Fruit fly (Drosophila melanogaster): ENCODE results near the gene CG11436.

Gene CG11436

DNA sequence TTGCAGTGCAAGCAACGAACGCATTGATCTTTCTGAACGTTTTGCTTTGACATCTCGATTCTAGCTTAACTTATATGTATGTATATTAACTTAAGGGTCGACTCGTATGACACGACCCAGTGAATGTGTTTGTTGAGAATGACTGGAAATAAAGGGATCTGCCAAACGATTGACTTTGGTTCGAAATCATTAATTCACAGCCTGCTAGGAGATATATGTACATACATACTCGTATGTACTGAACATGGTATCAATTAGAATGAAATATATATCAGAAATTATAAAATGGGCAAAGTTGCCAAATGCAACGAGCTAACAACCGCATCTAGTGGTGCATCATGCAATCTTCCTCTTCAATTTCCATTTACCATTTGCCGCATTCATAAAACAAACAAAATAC is 20.2 kb upstream of the CG11436 start, which contains the start of gene CG12684:
TSS of gene CG12684 (minus strand) at position 101 of the 400 bp plus-strand sequence.
- TF ChIP-seq CG31627 (GFP tag; optimal IDR thresholded peaks at IDR 0.05) (no peak), CG8632 (GFP tag; optimal IDR thresholded peaks at IDR 0.05) (no peak), esn (GFP tag; optimal IDR thresholded peaks at IDR 0.05) (no peak), CG9139 (GFP tag; optimal IDR thresholded peaks at IDR 0.05) (no peak), CG11762 (GFP tag; optimal IDR thresholded peaks at IDR 0.05; ENCODE audit: insufficient read depth) (no peak), CG11902 (GFP tag; optimal IDR thresholded peaks at IDR 0.05) (no peak), CG3919 (GFP tag; optimal IDR thresholded peaks at IDR 0.05) (no peak), spab (GFP tag; optimal IDR thresholded peaks at IDR 0.05) (no peak), CG6808 (GFP tag; optimal IDR thresholded peaks at IDR 0.05) (no peak), CG16779 (tag; optimal IDR thresholded peaks at IDR 0.05) (no peak), vri (GFP tag; optimal IDR thresholded peaks at IDR 0.05) (no peak), CG6792 (GFP tag; optimal IDR thresholded peaks at IDR 0.05) (no peak), CG10669 (GFP tag; optimal IDR thresholded peaks at IDR 0.05) (no peak), Sox14 (GFP tag; optimal IDR thresholded peaks at IDR 0.05) (no peak), CG6276 (GFP tag; optimal IDR thresholded peaks at IDR 0.05) (no peak), Eip75B (GFP tag; optimal IDR thresholded peaks at IDR 0.05) (no peak), CG11294 (GFP tag; IDR thresholded peaks at IDR 0.05) (no peak)

dm6 chrX:4564962-4565361 is 13.3 kb upstream of the CG11436 start:
- no peak for TF ChIP-seq spab (GFP tag; optimal IDR thresholded peaks at IDR 0.05)
- peak; percentile 43 for TF ChIP-seq Eip78C (GFP tag)
- TF ChIP-seq svp (GFP tag) = peak; percentile 12
- TF ChIP-seq eg (GFP tag; IDR thresholded peaks at IDR 0.05) = no peak

DNA sequence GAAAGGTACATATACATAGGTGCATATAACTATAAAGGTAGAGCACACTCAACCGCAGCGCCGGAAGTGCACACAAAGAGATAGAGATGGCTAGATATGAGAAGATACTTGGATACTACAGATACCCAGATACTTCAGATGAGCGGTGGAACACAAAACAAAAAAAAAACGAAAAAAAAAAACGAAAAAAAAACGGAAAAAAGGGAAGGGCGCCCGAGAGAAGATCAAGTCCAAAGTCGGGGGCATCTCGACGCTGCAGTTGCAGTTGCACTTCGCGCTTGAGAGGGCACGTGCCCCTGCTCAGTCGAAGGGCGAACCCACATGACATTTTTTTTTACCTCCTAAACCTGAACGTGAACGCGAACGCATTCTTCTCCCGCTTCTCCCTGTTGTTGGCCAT is 12.3 kb upstream of the CG11436 start:
- TF ChIP-seq CG9139 (GFP tag; optimal IDR thresholded peaks at IDR 0.05) = peak; percentile 46
- no peak for TF ChIP-seq fkh (GFP tag; optimal IDR thresholded peaks at IDR 0.05)
- no peak for TF ChIP-seq achi (GFP tag; optimal IDR thresholded peaks at IDR 0.05)
- peak; percentile 23 to 35 for TF ChIP-seq ss (GFP tag; optimal IDR thresholded peaks at IDR 0.05)
- no peak for TF ChIP-seq Hr38 (GFP tag; optimal IDR thresholded peaks at IDR 0.05)
- no peak for TF ChIP-seq CG10669 (GFP tag; optimal IDR thresholded peaks at IDR 0.05)
- TF ChIP-seq spab (GFP tag; optimal IDR thresholded peaks at IDR 0.05) = no peak

dm6 chrX:4560182-4560845 is 8.6 kb upstream of the CG11436 start:
- peak; percentile 12 for TF ChIP-seq CG1621 (tag; optimal IDR thresholded peaks at IDR 0.05)
- no peak for TF ChIP-seq CG9139 (GFP tag; optimal IDR thresholded peaks at IDR 0.05)
- peak; percentile 38 for TF ChIP-seq CG10669 (GFP tag; optimal IDR thresholded peaks at IDR 0.05)
- peak; percentile 24 for TF ChIP-seq pdm3 (GFP tag; optimal IDR thresholded peaks at IDR 0.05)
- TF ChIP-seq dsx (GFP tag; optimal IDR thresholded peaks at IDR 0.05; ENCODE audit: poor library complexity, severe bottlenecking) = no peak
- TF ChIP-seq achi (GFP tag; optimal IDR thresholded peaks at IDR 0.05) = no peak
- TF ChIP-seq CG6792 (GFP tag; optimal IDR thresholded peaks at IDR 0.05) = peak; percentile 26
- no peak for TF ChIP-seq CG3032 (tag; optimal IDR thresholded peaks at IDR 0.05)
- no peak for TF ChIP-seq CG8319 (GFP tag; optimal IDR thresholded peaks at IDR 0.05)
- TF ChIP-seq CG10631 (GFP tag; optimal IDR thresholded peaks at IDR 0.05) = peak; percentile 21
- TF ChIP-seq lz (GFP tag; optimal IDR thresholded peaks at IDR 0.05) = peak; percentile 41
- 0 out of 3 replicates have a peak, but pooled peaks have one; percentile 11 for TF ChIP-seq CG6163 (GFP tag; IDR thresholded peaks at IDR 0.05)
- TF ChIP-seq Eip75B (GFP tag; optimal IDR thresholded peaks at IDR 0.05) = peak; percentile 11
- TF ChIP-seq Sox102F (GFP tag; optimal IDR thresholded peaks at IDR 0.05) = peak; percentile 19
- TF ChIP-seq Smox (GFP tag; optimal IDR thresholded peaks at IDR 0.05) = peak; percentile 23
- peak; percentile 55 for TF ChIP-seq Hr39 (GFP tag; optimal IDR thresholded peaks at IDR 0.05)
- TF ChIP-seq Hr4 (GFP tag; optimal IDR thresholded peaks at IDR 0.05) = no peak
- peak; percentile 38 for TF ChIP-seq Ets96B (tag; optimal IDR thresholded peaks at IDR 0.05)
- TF ChIP-seq fd59A (GFP tag; optimal IDR thresholded peaks at IDR 0.05) = peak; percentile 5
- no peak for TF ChIP-seq CG34406 (GFP tag; optimal IDR thresholded peaks at IDR 0.05)
- peak; percentile 45 for TF ChIP-seq CG31627 (GFP tag; optimal IDR thresholded peaks at IDR 0.05)
- TF ChIP-seq Met (GFP tag; optimal IDR thresholded peaks at IDR 0.05) = peak; percentile 32
- TF ChIP-seq salr (GFP tag; optimal IDR thresholded peaks at IDR 0.05) = peak in 1 of 2 experiments; percentile 33
- no peak for TF ChIP-seq fd85E (GFP tag; optimal IDR thresholded peaks at IDR 0.05)
- TF ChIP-seq OdsH (GFP tag; optimal IDR thresholded peaks at IDR 0.05) = peak; percentile 13
- peak; percentile 1 for TF ChIP-seq CG6808 (GFP tag; optimal IDR thresholded peaks at IDR 0.05)
- TF ChIP-seq CG11762 (GFP tag; optimal IDR thresholded peaks at IDR 0.05; ENCODE audit: insufficient read depth) = no peak
- no peak for TF ChIP-seq Gug (GFP tag; IDR thresholded peaks at IDR 0.05)

Data from whole organism, prepupa.